Fruit fly (Drosophila melanogaster) whole organism, embryonic: ENCODE measurements around the gene VhaAC45RP.

Source experiments
- Atf-2 ChIP-seq: fragments of 200-800 bp; sonication (Bioruptor generic); optimal IDR thresholded peaks from 2 replicates; lab custom pipeline; 2016; ENCODE audit warnings: missing biosample characterization, missing genetic modification characterization
- B-H1 ChIP-seq: fragments of 200-800 bp; sonication (Bioruptor generic); IDR thresholded peaks from 3 replicates; pipeline ENCODE4 v1.3.6; 2022; ENCODE audit warnings: missing biosample characterization, missing genetic modification characterization
- BtbVII ChIP-seq: fragments of 200-800 bp; sonication (Bioruptor generic); optimal IDR thresholded peaks from 3 replicates; lab custom pipeline; 2017; ENCODE audit warnings: missing biosample characterization, mild to moderate bottlenecking, missing genetic modification characterization
- CG11456 ChIP-seq: fragments of 200-800 bp; sonication (Bioruptor generic); IDR thresholded peaks from 3 replicates; pipeline ENCODE4 v1.3.6; 2022; ENCODE audit warnings: missing biosample characterization, missing genetic modification characterization
- CG13624 ChIP-seq: fragments of 200-800 bp; sonication (Bioruptor generic); optimal IDR thresholded peaks from 2 replicates; lab custom pipeline; 2016; ENCODE audit warnings: missing biosample characterization, missing genetic modification characterization
- CG14050 ChIP-seq: fragments of 200-800 bp; sonication (Bioruptor generic); IDR thresholded peaks from 3 replicates; pipeline ENCODE4 v1.3.6; 2022; ENCODE audit warnings: missing biosample characterization, missing genetic modification characterization
- CG15011 ChIP-seq: fragments of 200-800 bp; sonication (Bioruptor generic); optimal IDR thresholded peaks from 3 replicates; lab custom pipeline; 2018; ENCODE audit warnings: missing biosample characterization, mild to moderate bottlenecking, missing genetic modification characterization
- CG16863 ChIP-seq: fragments of 200-800 bp; sonication (Bioruptor generic); optimal IDR thresholded peaks from 3 replicates; lab custom pipeline; 2016; ENCODE audit warnings: missing biosample characterization, missing genetic modification characterization
- CG17186 ChIP-seq: fragments of 200-800 bp; sonication (Bioruptor generic); optimal IDR thresholded peaks from 3 replicates; lab custom pipeline; 2017; ENCODE audit warnings: missing biosample characterization, missing genetic modification reagents, missing genetic modification characterization
- CG18011 ChIP-seq: fragments of 200-800 bp; sonication (Bioruptor generic); optimal IDR thresholded peaks from 2 replicates; lab custom pipeline; 2017; ENCODE audit warnings: missing biosample characterization, missing genetic modification characterization, mild to moderate bottlenecking, moderate library complexity, missing genotype
- CG18476 ChIP-seq: fragments of 200-800 bp; sonication (Bioruptor generic); optimal IDR thresholded peaks from 2 replicates; lab custom pipeline; 2016; ENCODE audit warnings: missing biosample characterization, mild to moderate bottlenecking, missing genetic modification characterization
- CG18619 ChIP-seq: fragments of 200-800 bp; sonication (Bioruptor generic); optimal IDR thresholded peaks from 3 replicates; lab custom pipeline; 2017; ENCODE audit warnings: missing biosample characterization, mild to moderate bottlenecking, missing genetic modification characterization
- CG2120 ChIP-seq: fragments of 200-800 bp; sonication (Bioruptor generic); optimal IDR thresholded peaks from 3 replicates; lab custom pipeline; 2016; ENCODE audit warnings: missing biosample characterization, missing genetic modification characterization
- CG4360 ChIP-seq: fragments of 200-800 bp; sonication (Bioruptor generic); IDR thresholded peaks from 2 replicates; pipeline ENCODE4 v1.3.6; 2022; ENCODE audit warnings: missing biosample characterization, missing genetic modification characterization
- CG4707 ChIP-seq: fragments of 200-800 bp; sonication (Bioruptor generic); optimal IDR thresholded peaks from 2 replicates; lab custom pipeline; 2018; ENCODE audit warnings: missing biosample characterization, mild to moderate bottlenecking, missing genetic modification characterization, moderate library complexity
- CG6654 ChIP-seq: fragments of 200-800 bp; sonication (Bioruptor generic); optimal IDR thresholded peaks from 2 replicates; lab custom pipeline; 2017; ENCODE audit warnings: missing biosample characterization, mild to moderate bottlenecking, missing genetic modification characterization
- CG6854 ChIP-seq: fragments of 200-800 bp; sonication (Bioruptor generic); optimal IDR thresholded peaks from 3 replicates; lab custom pipeline; 2017; ENCODE audit warnings: missing biosample characterization, mild to moderate bottlenecking, missing genetic modification characterization
- CG7556 ChIP-seq: fragments of 200-800 bp; sonication (Bioruptor generic); optimal IDR thresholded peaks from 2 replicates; lab custom pipeline; 2017; ENCODE audit warnings: missing biosample characterization, mild to moderate bottlenecking, missing genetic modification characterization
- CG7839 ChIP-seq: fragments of 200-800 bp; sonication (Bioruptor generic); optimal IDR thresholded peaks from 3 replicates; lab custom pipeline; 2018; ENCODE audit warnings: missing biosample characterization, mild to moderate bottlenecking, missing genetic modification characterization, moderate library complexity
- CHES-1-like ChIP-seq: fragments of 200-800 bp; sonication (Bioruptor generic); optimal IDR thresholded peaks from 2 replicates; lab custom pipeline; 2016; ENCODE audit warnings: missing biosample characterization, missing genetic modification characterization
- Deaf1 ChIP-seq: fragments of 200-800 bp; optimal IDR thresholded peaks from 3 replicates; lab custom pipeline; 2019; ENCODE audit warnings: missing biosample characterization, mild to moderate bottlenecking, missing genetic modification characterization, moderate library complexity
- Dek ChIP-seq: fragments of 200-800 bp; sonication (Bioruptor generic); optimal IDR thresholded peaks from 3 replicates; lab custom pipeline; 2019; ENCODE audit warnings: missing biosample characterization, mild to moderate bottlenecking, missing genetic modification characterization, moderate library complexity
- Ets97D ChIP-seq: fragments of 200-800 bp; sonication (Bioruptor generic); optimal IDR thresholded peaks from 3 replicates; lab custom pipeline; 2016; ENCODE audit warnings: missing biosample characterization, missing genetic modification characterization
- H2.0 ChIP-seq: fragments of 200-800 bp; sonication (Bioruptor generic); IDR thresholded peaks from 2 replicates; pipeline ENCODE4 v1.3.6; 2022; ENCODE audit warnings: missing biosample characterization, missing genetic modification characterization
- NK7.1 ChIP-seq: fragments of 200-800 bp; sonication (Bioruptor generic); optimal IDR thresholded peaks from 3 replicates; lab custom pipeline; 2016; ENCODE audit warnings: missing biosample characterization, missing genetic modification characterization
- Nf-YC ChIP-seq: fragments of 200-800 bp; optimal IDR thresholded peaks from 3 replicates; lab custom pipeline; 2019; ENCODE audit warnings: missing biosample characterization, mild to moderate bottlenecking, missing genetic modification characterization, moderate library complexity
- abd-A ChIP-seq: fragments of 200-800 bp; sonication (Bioruptor generic); optimal IDR thresholded peaks from 3 replicates; lab custom pipeline; 2019; ENCODE audit warnings: missing biosample characterization, mild to moderate bottlenecking, missing genetic modification characterization, moderate library complexity
- ap ChIP-seq: fragments of 200-800 bp; sonication (Bioruptor generic); IDR thresholded peaks from 2 replicates; pipeline ENCODE4 v1.3.6; 2022; ENCODE audit warnings: missing biosample characterization, missing genetic modification characterization
- ase ChIP-seq: fragments of 200-800 bp; sonication (Bioruptor generic); IDR thresholded peaks from 3 replicates; pipeline ENCODE4 v1.3.6; 2022; ENCODE audit warnings: missing biosample characterization, missing genetic modification characterization
- bowl ChIP-seq: fragments of 200-800 bp; sonication (Bioruptor generic); IDR thresholded peaks from 2 replicates; pipeline ENCODE4 v1.3.6; 2022; ENCODE audit warnings: missing biosample characterization, missing genetic modification characterization
- br ChIP-seq: fragments of >200 bp; optimal IDR thresholded peaks from 2 replicates; lab custom pipeline; 2017
- caup ChIP-seq: fragments of 200-800 bp; sonication (Bioruptor generic); optimal IDR thresholded peaks from 3 replicates; lab custom pipeline; 2017; ENCODE audit warnings: missing biosample characterization, mild to moderate bottlenecking, missing genetic modification characterization, moderate library complexity; ENCODE audit not compliant: severe bottlenecking
- cg ChIP-seq: fragments of 200-800 bp; sonication (Bioruptor generic); optimal IDR thresholded peaks from 3 replicates; lab custom pipeline; 2019; ENCODE audit warnings: missing biosample characterization, mild to moderate bottlenecking, missing genetic modification characterization, moderate library complexity
- crp ChIP-seq, 2 experiments: fragments of 200-800 bp; sonication (Bioruptor generic); optimal IDR thresholded peaks; 2 replicates in 1 of 2; 3 replicates in 1 of 2; lab custom pipeline; 2017; ENCODE audit warnings: missing biosample characterization in 2 of 2, missing genetic modification characterization in 2 of 2, mild to moderate bottlenecking in 1 of 2, moderate library complexity in 1 of 2
- dm ChIP-seq: fragments of 200-800 bp; sonication (Bioruptor generic); optimal IDR thresholded peaks from 3 replicates; lab custom pipeline; 2016; ENCODE audit warnings: missing biosample characterization, missing genetic modification characterization
- eyg ChIP-seq: fragments of 200-800 bp; sonication (Bioruptor generic); optimal IDR thresholded peaks from 3 replicates; lab custom pipeline; 2016; ENCODE audit warnings: missing biosample characterization, missing genetic modification characterization
- fru ChIP-seq: fragments of >200 bp; optimal IDR thresholded peaks from 2 replicates; lab custom pipeline; 2017
- gcm ChIP-seq: fragments of 200-800 bp; sonication (Bioruptor generic); optimal IDR thresholded peaks from 2 replicates; lab custom pipeline; 2019; ENCODE audit warnings: missing biosample characterization, mild to moderate bottlenecking, missing genetic modification characterization, moderate library complexity
- gfzf ChIP-seq: fragments of 200-800 bp; sonication (Bioruptor generic); optimal IDR thresholded peaks from 2 replicates; lab custom pipeline; 2016; ENCODE audit warnings: missing biosample characterization, mild to moderate bottlenecking, missing genetic modification characterization, moderate library complexity
- gro ChIP-seq: fragments of 200-800 bp; sonication (Bioruptor generic); optimal IDR thresholded peaks from 2 replicates; lab custom pipeline; 2016; ENCODE audit warnings: missing biosample characterization, missing genetic modification characterization
- gsb ChIP-seq: fragments of 200-800 bp; sonication (Bioruptor generic); IDR thresholded peaks from 2 replicates; pipeline ENCODE4 v1.3.6; 2022; ENCODE audit warnings: missing biosample characterization, missing genetic modification characterization
- gsb-n ChIP-seq: fragments of 200-800 bp; sonication (Bioruptor generic); optimal IDR thresholded peaks from 3 replicates; lab custom pipeline; 2018; ENCODE audit warnings: missing biosample characterization, mild to moderate bottlenecking, missing genetic modification characterization
- ind ChIP-seq: fragments of 200-800 bp; sonication (Bioruptor generic); optimal IDR thresholded peaks from 3 replicates; lab custom pipeline; 2016; ENCODE audit warnings: missing biosample characterization, missing genetic modification characterization
- kay ChIP-seq: fragments of 200-800 bp; sonication (Bioruptor generic); optimal IDR thresholded peaks from 2 replicates; lab custom pipeline; 2016; ENCODE audit warnings: missing biosample characterization, missing genetic modification characterization
- kni ChIP-seq: fragments of 200-800 bp; sonication (Bioruptor generic); optimal IDR thresholded peaks from 3 replicates; lab custom pipeline; 2017; ENCODE audit warnings: mild to moderate bottlenecking, missing biosample characterization, missing genetic modification reagents, missing genetic modification characterization
- nom ChIP-seq: fragments of 200-800 bp; sonication (Bioruptor generic); optimal IDR thresholded peaks from 2 replicates; lab custom pipeline; 2017; ENCODE audit warnings: missing biosample characterization, missing genetic modification characterization, mild to moderate bottlenecking, moderate library complexity, missing genetic modification reagents
- onecut ChIP-seq: fragments of 200-800 bp; sonication (Bioruptor generic); IDR thresholded peaks from 2 replicates; pipeline ENCODE4 v1.3.6; 2022; ENCODE audit warnings: missing biosample characterization, missing genetic modification characterization
- prd ChIP-seq, 3 experiments: fragments of >200 bp in 2 of 3; fragments of 200-800 bp in 1 of 3; sonication (Bioruptor generic) in 1 of 3; optimal IDR thresholded peaks in 2 of 3; IDR thresholded peaks in 1 of 3; 2 replicates in 2 of 3; 3 replicates in 1 of 3; pipeline versions ENCODE4 v1.3.6 to Lab custom; 2017 to 2022; ENCODE audit warnings: missing biosample characterization in 1 of 3, missing genetic modification characterization in 1 of 3
- wek ChIP-seq: fragments of 200-800 bp; sonication (Bioruptor generic); optimal IDR thresholded peaks from 3 replicates; lab custom pipeline; 2018; ENCODE audit warnings: missing biosample characterization, mild to moderate bottlenecking, missing genetic modification characterization, moderate library complexity

The VhaAC45RP gene

dm6 chr3R:30208766-30209484 is 42.7 kb upstream of the VhaAC45RP start, which contains the start of gene RpS7 (continued):
- TF ChIP-seq caup (GFP tag; lab: Kevin White, UChicago): peak; percentile 86
- TF ChIP-seq crp (GFP tag; optimal IDR thresholded peaks at IDR 0.05; lab: Kevin White, UChicago): peak in 1 of 2 experiments; percentile 35
- peak; percentile 54 for TF ChIP-seq CG2120 (GFP tag; lab: Kevin White, UChicago)
- TF ChIP-seq kni (GFP tag; lab: Kevin White, UChicago): peak; percentile 82
- TF ChIP-seq Nf-YC (tag; lab: Kevin White, UChicago): peak; percentile 78
- TF ChIP-seq eyg (GFP tag; lab: Kevin White, UChicago): peak; percentile 37
- peak; percentile 69 for TF ChIP-seq CG14050 (GFP tag; lab: Robert Waterston, UW)
- peak; percentile 67 for TF ChIP-seq CG17186 (GFP tag; lab: Kevin White, UChicago)
- no peak for TF ChIP-seq CG16863 (GFP tag; lab: Kevin White, UChicago)
- TF ChIP-seq CG4360 (GFP tag; lab: Robert Waterston, UW): peak; percentile 43; the same call in 1 of the 2 replicates
- TF ChIP-seq ase (GFP tag; lab: Robert Waterston, UW): peak; percentile 83
- TF ChIP-seq gsb-n: peak; percentile 46
- TF ChIP-seq kay (GFP tag; lab: Kevin White, UChicago): no peak
- TF ChIP-seq wek (GFP tag; lab: Kevin White, UChicago): peak; percentile 88
- peak; percentile 45; the same call in 2 of the 3 replicates for TF ChIP-seq B-H1 (GFP tag; lab: Robert Waterston, UW)
- no peak for TF ChIP-seq abd-A (tag; lab: Kevin White, UChicago)
- no peak for TF ChIP-seq cg (GFP tag; lab: Kevin White, UChicago)
- TF ChIP-seq CG18619 (GFP tag; lab: Kevin White, UChicago): peak; percentile 70
- TF ChIP-seq gro (GFP tag; lab: Kevin White, UChicago): peak; percentile 45
- TF ChIP-seq CG15011 (GFP tag; lab: Kevin White, UChicago): peak; percentile 35
- TF ChIP-seq prd (optimal IDR thresholded peaks at IDR 0.05; lab: Kevin White, UChicago): no peak
- peak; percentile 44; the same call in 1 of the 3 replicates for TF ChIP-seq prd (GFP tag; IDR thresholded peaks at IDR 0.05; lab: Robert Waterston, UW)
- peak; percentile 28 for TF ChIP-seq CG18011 (GFP tag; lab: Kevin White, UChicago)
- TF ChIP-seq CG13624 (GFP tag; lab: Kevin White, UChicago): peak; percentile 44
- peak; percentile 35 for TF ChIP-seq ind
- peak; percentile 76 for TF ChIP-seq CG6854 (GFP tag; lab: Kevin White, UChicago)
- peak; percentile 98 for TF ChIP-seq Ets97D
- peak; percentile 66 for TF ChIP-seq CG7556 (GFP tag; lab: Kevin White, UChicago)
- no peak for TF ChIP-seq fru (lab: Kevin White, UChicago)
- TF ChIP-seq br (lab: Kevin White, UChicago): no peak
- TF ChIP-seq bowl (GFP tag; lab: Robert Waterston, UW): peak; percentile 65
- TF ChIP-seq NK7.1 (GFP tag; lab: Kevin White, UChicago): peak; percentile 46
- peak; percentile 90 for TF ChIP-seq nom
- TF ChIP-seq CG7839 (tag; lab: Kevin White, UChicago): peak; percentile 70
- peak; percentile 91 for TF ChIP-seq CG11456 (GFP tag; lab: Robert Waterston, UW)
- TF ChIP-seq gcm (GFP tag; lab: Kevin White, UChicago): peak; percentile 74
- TF ChIP-seq CG4707 (GFP tag; lab: Kevin White, UChicago): peak; percentile 85
- TF ChIP-seq CG6654 (GFP tag; lab: Kevin White, UChicago): peak; percentile 39
- TF ChIP-seq Atf-2 (GFP tag; lab: Kevin White, UChicago): peak; percentile 7
- TF ChIP-seq gsb (GFP tag; lab: Robert Waterston, UW): peak; percentile 71
- peak; percentile 79 for TF ChIP-seq dm (GFP tag; lab: Kevin White, UChicago)
- peak; percentile 29 for TF ChIP-seq CG18476 (GFP tag; lab: Kevin White, UChicago)
- peak; percentile 76 for TF ChIP-seq ap (GFP tag; lab: Robert Waterston, UW)
- TF ChIP-seq Deaf1: peak; percentile 35
- TF ChIP-seq gfzf (GFP tag; lab: Kevin White, UChicago): peak; percentile 53
- peak; percentile 17 for TF ChIP-seq Dek (tag; lab: Kevin White, UChicago)
- peak; percentile 32 for TF ChIP-seq CHES-1-like (GFP tag; lab: Kevin White, UChicago)
- peak; percentile 84 for TF ChIP-seq BtbVII
- TF ChIP-seq onecut (GFP tag; lab: Robert Waterston, UW): peak; percentile 80
- peak; percentile 78 for TF ChIP-seq H2.0 (GFP tag; lab: Robert Waterston, UW)
